Fruit fly (Drosophila melanogaster) S2 (cell line): Measurements from ENCODE around the gene CG13361.

Source experiments
- CG8478 ChIP-seq: fragments of >200 bp; optimal IDR thresholded peaks from 2 replicates; lab custom pipeline; 2018
- CTCF ChIP-seq, 2 experiments: fragments of >200 bp; optimal IDR thresholded peaks; 2 replicates each; lab custom pipeline; 2018

DNA sequence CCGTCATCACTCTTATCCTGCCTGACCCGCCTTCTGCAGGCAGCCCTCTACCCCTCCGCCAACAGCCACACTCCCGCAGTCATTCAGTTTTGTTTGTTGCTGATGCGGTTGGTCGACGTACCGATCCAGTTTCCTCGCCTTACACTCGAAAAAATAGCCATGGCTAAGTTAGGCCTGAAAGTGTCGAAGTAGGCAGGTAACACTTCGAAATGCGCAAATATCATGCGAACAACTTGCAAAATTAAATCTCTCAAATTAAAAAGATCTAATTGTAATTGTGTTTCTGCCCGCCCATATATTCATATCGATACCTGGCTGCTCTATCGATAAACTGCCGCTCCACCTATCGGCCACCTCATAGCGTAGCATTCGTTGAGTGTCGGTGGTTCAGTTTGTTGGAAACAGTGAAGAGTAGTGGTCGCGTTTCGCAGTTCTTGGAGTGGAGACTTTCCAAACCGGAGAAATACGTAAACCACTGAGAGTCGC is 16.2 kb upstream of the CG13361 start, which contains the start of gene fz3:
- TF ChIP-seq CTCF (optimal IDR thresholded peaks at IDR 0.05; lab: Kevin White, UChicago) (peak; percentile 75), CG8478 (lab: Kevin White, UChicago) (no peak)
